Worm (Caenorhabditis elegans): Measurements from ENCODE around the gene ife-1.

ife-1 gene

ce11 chrIII:13393647-13394046 lies 50.4 kb downstream of the ife-1 start, which contains the start of gene qdpr-1:
Gene qdpr-1 (plus strand): TSS chrIII:13393910.
- no peak for TF ChIP-seq dao-5 (tag; optimal IDR thresholded peaks at IDR 0.05)

All from whole organism, L4/young adult.